Fruit fly (Drosophila melanogaster) Kc167 (cell line): ENCODE results near the gene phtm.

Source experiments
- Myc ChIP-seq: fragments of >200 bp; optimal IDR thresholded peaks from 2 replicates; lab custom pipeline; 2017; ENCODE audit warnings: missing external identifiers
- Sin3A ChIP-seq: fragments of >200 bp; optimal IDR thresholded peaks from 2 replicates; lab custom pipeline; 2018; ENCODE audit warnings: missing external identifiers
- h ChIP-seq: fragments of >200 bp; optimal IDR thresholded peaks from 3 replicates; lab custom pipeline; 2018; ENCODE audit warnings: missing external identifiers
- insv ChIP-seq: fragments of >200 bp; optimal IDR thresholded peaks from 3 replicates; lab custom pipeline; 2018; ENCODE audit warnings: missing external identifiers
- psq ChIP-seq: fragments of >200 bp; optimal IDR thresholded peaks from 2 replicates; lab custom pipeline; 2017; ENCODE audit warnings: missing external identifiers
- ttk ChIP-seq: sonication (Bioruptor generic); optimal IDR thresholded peaks from 2 replicates; lab custom pipeline; 2017; ENCODE audit warnings: missing external identifiers

DNA sequence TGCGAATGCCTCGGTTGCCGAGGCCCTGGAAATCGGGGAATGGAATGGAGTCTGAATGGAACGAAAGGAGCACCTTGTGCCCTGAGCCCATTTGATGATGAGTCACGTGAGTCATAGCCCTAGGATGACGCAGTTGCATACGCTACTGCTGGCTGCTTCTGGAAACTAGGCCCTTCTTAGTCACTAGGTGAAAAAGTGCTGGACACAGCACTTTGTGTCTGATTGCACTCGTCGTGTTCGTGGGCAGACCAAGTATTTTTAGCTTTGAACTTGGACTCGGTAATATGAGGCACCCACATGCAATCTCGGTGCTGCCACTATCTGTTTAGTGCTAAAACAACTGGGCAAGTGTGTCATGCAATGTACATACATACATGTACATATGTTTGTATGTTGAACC lies 16.7 kb downstream of the phtm start:
- TF ChIP-seq Sin3A (lab: Kevin White, UChicago) (no peak), ttk (lab: Kevin White, UChicago) (no peak), psq (lab: Kevin White, UChicago) (no peak), h (no peak), Myc (lab: Kevin White, UChicago) (no peak), insv (lab: Kevin White, UChicago) (no peak)
